Fruit fly (Drosophila melanogaster): ENCODE measurements around the gene Pburs.

dm6 chr2L:14451286-14451685 lies 34.2 kb upstream of the Pburs start:
- TF ChIP-seq CG12071 (GFP tag; optimal IDR thresholded peaks at IDR 0.05) (no peak), CG3838 (GFP tag; optimal IDR thresholded peaks at IDR 0.05) (no peak), lola (GFP tag; optimal IDR thresholded peaks at IDR 0.05) (no peak), CG10274 (GFP tag; optimal IDR thresholded peaks at IDR 0.05) (no peak), CG6654 (GFP tag; optimal IDR thresholded peaks at IDR 0.05) (no peak), Camta (GFP tag; optimal IDR thresholded peaks at IDR 0.05) (no peak), Hr39 (optimal IDR thresholded peaks at IDR 0.05) (no peak), CG1602 (GFP tag; optimal IDR thresholded peaks at IDR 0.05) (no peak), CG17361 (GFP tag; IDR thresholded peaks at IDR 0.05) (no peak), maf-S (GFP tag; optimal IDR thresholded peaks at IDR 0.05) (no peak)
